Fruit fly (Drosophila melanogaster): Measurements from ENCODE around the gene CG10650.

The CG10650 gene

DNA sequence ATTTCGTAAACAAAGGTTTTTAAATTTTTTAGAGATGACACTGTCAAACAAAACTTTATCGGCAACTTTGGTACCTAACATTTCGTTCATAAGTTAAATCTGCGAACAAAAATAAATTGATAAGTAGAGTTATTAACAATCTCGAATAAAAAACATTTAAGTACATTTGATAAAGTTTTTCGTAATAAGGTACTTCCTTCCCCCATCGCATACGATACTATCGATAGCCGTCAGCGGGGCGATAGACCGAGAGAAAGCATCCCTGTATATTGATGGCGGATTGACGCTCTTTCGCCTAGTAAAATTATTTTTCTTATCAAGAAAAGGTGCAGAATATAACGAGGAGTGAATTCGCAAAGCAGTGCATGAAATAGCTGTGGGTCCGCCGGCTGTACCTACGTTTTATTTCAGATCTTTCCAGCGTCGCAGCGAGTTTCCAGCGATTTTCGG is 49.4 kb upstream of the CG10650 start, which contains the start of the genes Ttc19 and Acn (continued):
- peak; percentile 79 for TF ChIP-seq Meics (GFP tag; optimal IDR thresholded peaks at IDR 0.05)
- peak; percentile 71; the same call in 1 of the 3 replicates for TF ChIP-seq CG2889 (GFP tag; IDR thresholded peaks at IDR 0.05)
- peak; percentile 68 for TF ChIP-seq psq (GFP tag; optimal IDR thresholded peaks at IDR 0.05)
- peak; percentile 91 for TF ChIP-seq pho (GFP tag; optimal IDR thresholded peaks at IDR 0.05)
- TF ChIP-seq YL-1 (GFP tag; optimal IDR thresholded peaks at IDR 0.05): peak; percentile 91
- peak; percentile 74 for TF ChIP-seq dmrt11E (tag; optimal IDR thresholded peaks at IDR 0.05)
- peak; percentile 83 for TF ChIP-seq CG1602 (GFP tag; optimal IDR thresholded peaks at IDR 0.05)
- peak; percentile 86 for TF ChIP-seq tx (GFP tag; optimal IDR thresholded peaks at IDR 0.05)
- TF ChIP-seq CG15514 (GFP tag; optimal IDR thresholded peaks at IDR 0.05): peak; percentile 79
- peak; percentile 85 for TF ChIP-seq CG6272 (GFP tag; IDR thresholded peaks at IDR 0.05)
- TF ChIP-seq dan (GFP tag; IDR thresholded peaks at IDR 0.05): no peak
- TF ChIP-seq gsb (GFP tag; IDR thresholded peaks at IDR 0.05): peak; percentile 44; the same call in 1 of the 2 replicates
- TF ChIP-seq zfh2 (GFP tag; optimal IDR thresholded peaks at IDR 0.05): peak; percentile 93
- TF ChIP-seq pfk (GFP tag; optimal IDR thresholded peaks at IDR 0.05): no peak
- TF ChIP-seq sc (optimal IDR thresholded peaks at IDR 0.05): no peak
- peak; percentile 32 for TF ChIP-seq sc (GFP tag; optimal IDR thresholded peaks at IDR 0.05)
- peak; percentile 72 for TF ChIP-seq Oaz (GFP tag; IDR thresholded peaks at IDR 0.05)
- TF ChIP-seq al (GFP tag; IDR thresholded peaks at IDR 0.05): peak; percentile 75
- peak; percentile 84 for TF ChIP-seq crc (GFP tag; optimal IDR thresholded peaks at IDR 0.05)
- TF ChIP-seq CG7372 (GFP tag; IDR thresholded peaks at IDR 0.05): peak; percentile 77
- peak; percentile 98 for TF ChIP-seq Sry-δ (GFP tag; optimal IDR thresholded peaks at IDR 0.05)
- TF ChIP-seq CG6813 (GFP tag; optimal IDR thresholded peaks at IDR 0.05): peak; percentile 23
- peak; percentile 83 for TF ChIP-seq CG11504 (tag; optimal IDR thresholded peaks at IDR 0.05)
- TF ChIP-seq CG10321 (GFP tag; IDR thresholded peaks at IDR 0.05): no peak
- TF ChIP-seq CG3407 (GFP tag; optimal IDR thresholded peaks at IDR 0.05): peak; percentile 60
- no peak for TF ChIP-seq hth (optimal IDR thresholded peaks at IDR 0.05)
- no peak for TF ChIP-seq z (GFP tag; IDR thresholded peaks at IDR 0.05)
- TF ChIP-seq Rx (GFP tag; IDR thresholded peaks at IDR 0.05): peak; percentile 53; the same call in 1 of the 2 replicates
- TF ChIP-seq ham (GFP tag; IDR thresholded peaks at IDR 0.05): peak; percentile 74; the same call in 1 of the 2 replicates
- peak; percentile 82 for TF ChIP-seq Atf6 (GFP tag; IDR thresholded peaks at IDR 0.05)
- peak; percentile 70 for TF ChIP-seq lbe (GFP tag; optimal IDR thresholded peaks at IDR 0.05)
- TF ChIP-seq CG3163 (GFP tag; optimal IDR thresholded peaks at IDR 0.05): peak; percentile 78
- TF ChIP-seq CG15269 (tag; optimal IDR thresholded peaks at IDR 0.05): peak; percentile 77
- peak; percentile 71 for TF ChIP-seq tup (GFP tag; optimal IDR thresholded peaks at IDR 0.05)
- TF ChIP-seq CG10654 (GFP tag; optimal IDR thresholded peaks at IDR 0.05): peak; percentile 61
- peak; percentile 45 for TF ChIP-seq gcm2 (GFP tag; optimal IDR thresholded peaks at IDR 0.05)
- TF ChIP-seq CG10366 (GFP tag; IDR thresholded peaks at IDR 0.05): peak; percentile 81
- TF ChIP-seq ro (GFP tag; IDR thresholded peaks at IDR 0.05): peak; percentile 8; the same call in 1 of the 2 replicates
- TF ChIP-seq Neu2 (GFP tag; optimal IDR thresholded peaks at IDR 0.05; ENCODE audit: borderline replicate concordance): peak; percentile 78
- TF ChIP-seq Six4 (GFP tag; optimal IDR thresholded peaks at IDR 0.05): peak; percentile 74
- peak; percentile 82 for TF ChIP-seq CG9437 (GFP tag; optimal IDR thresholded peaks at IDR 0.05)
- TF ChIP-seq CG8765 (GFP tag; IDR thresholded peaks at IDR 0.05): peak; percentile 82
- TF ChIP-seq nmo (GFP tag; optimal IDR thresholded peaks at IDR 0.05): peak; percentile 91
- TF ChIP-seq CG10543 (GFP tag; optimal IDR thresholded peaks at IDR 0.05): peak; percentile 88
- TF ChIP-seq Abd-B (GFP tag; optimal IDR thresholded peaks at IDR 0.05): peak; percentile 82
- TF ChIP-seq CG11456 (GFP tag; IDR thresholded peaks at IDR 0.05): peak; percentile 85
- peak; percentile 72 for TF ChIP-seq onecut (GFP tag; IDR thresholded peaks at IDR 0.05)
- TF ChIP-seq CG43689 (GFP tag; IDR thresholded peaks at IDR 0.05): 0 out of 2 replicates have a peak, but pooled peaks have one; percentile 9
- TF ChIP-seq knrl (GFP tag; IDR thresholded peaks at IDR 0.05; ENCODE audit: partially characterized antibody): peak; percentile 96
- peak; percentile 91 for TF ChIP-seq pum (GFP tag; optimal IDR thresholded peaks at IDR 0.05)
- TF ChIP-seq Bdp1 (GFP tag; optimal IDR thresholded peaks at IDR 0.05): peak; percentile 78
- TF ChIP-seq Max (GFP tag; optimal IDR thresholded peaks at IDR 0.05): peak; percentile 78

All from whole organism, embryonic.